Fruit fly (Drosophila melanogaster): ENCODE data around the gene CG10920.

Gene CG10920

dm6 chrX:7891596-7892538 is 37.8 kb upstream of the CG10920 start, which contains the start of gene Nek2:
Gene Nek2 (minus strand): TSS chrX:7891646.
- TF ChIP-seq Sp1 (GFP tag; optimal IDR thresholded peaks at IDR 0.05) = peak; percentile 49
- TF ChIP-seq sv (GFP tag; optimal IDR thresholded peaks at IDR 0.05) = no peak
- peak; percentile 24 for TF ChIP-seq h (GFP tag; optimal IDR thresholded peaks at IDR 0.05)
- TF ChIP-seq Rel (GFP tag; optimal IDR thresholded peaks at IDR 0.05) = no peak
- no peak for TF ChIP-seq Rel (tag; optimal IDR thresholded peaks at IDR 0.05)
- TF ChIP-seq Myc (optimal IDR thresholded peaks at IDR 0.05) = peak; percentile 76
- TF ChIP-seq OdsH (GFP tag; optimal IDR thresholded peaks at IDR 0.05) = peak; percentile 42
- peak; percentile 75 for TF ChIP-seq woc (GFP tag; optimal IDR thresholded peaks at IDR 0.05)
- no peak for TF ChIP-seq dsf (GFP tag; optimal IDR thresholded peaks at IDR 0.05; ENCODE audit: borderline replicate concordance)
- TF ChIP-seq fru (GFP tag; optimal IDR thresholded peaks at IDR 0.05) = peak; percentile 15
- TF ChIP-seq sage (GFP tag; optimal IDR thresholded peaks at IDR 0.05) = no peak
- peak; percentile 23 for TF ChIP-seq psq (GFP tag; optimal IDR thresholded peaks at IDR 0.05)
- TF ChIP-seq dl (GFP tag; optimal IDR thresholded peaks at IDR 0.05; ENCODE audit: insufficient read depth in 1 of 2, partially characterized antibody in 2 of 2) = peak; percentile 13 to 46
- no peak for TF ChIP-seq tai (GFP tag; optimal IDR thresholded peaks at IDR 0.05)
- TF ChIP-seq dmrt93B (GFP tag; optimal IDR thresholded peaks at IDR 0.05) = no peak
- no peak for TF ChIP-seq rgr (GFP tag; optimal IDR thresholded peaks at IDR 0.05)
- TF ChIP-seq foxo (GFP tag; optimal IDR thresholded peaks at IDR 0.05) = peak in 1 of 2 experiments; percentile 37
- peak; percentile 51 for TF ChIP-seq HLH106 (tag; optimal IDR thresholded peaks at IDR 0.05)

DNA sequence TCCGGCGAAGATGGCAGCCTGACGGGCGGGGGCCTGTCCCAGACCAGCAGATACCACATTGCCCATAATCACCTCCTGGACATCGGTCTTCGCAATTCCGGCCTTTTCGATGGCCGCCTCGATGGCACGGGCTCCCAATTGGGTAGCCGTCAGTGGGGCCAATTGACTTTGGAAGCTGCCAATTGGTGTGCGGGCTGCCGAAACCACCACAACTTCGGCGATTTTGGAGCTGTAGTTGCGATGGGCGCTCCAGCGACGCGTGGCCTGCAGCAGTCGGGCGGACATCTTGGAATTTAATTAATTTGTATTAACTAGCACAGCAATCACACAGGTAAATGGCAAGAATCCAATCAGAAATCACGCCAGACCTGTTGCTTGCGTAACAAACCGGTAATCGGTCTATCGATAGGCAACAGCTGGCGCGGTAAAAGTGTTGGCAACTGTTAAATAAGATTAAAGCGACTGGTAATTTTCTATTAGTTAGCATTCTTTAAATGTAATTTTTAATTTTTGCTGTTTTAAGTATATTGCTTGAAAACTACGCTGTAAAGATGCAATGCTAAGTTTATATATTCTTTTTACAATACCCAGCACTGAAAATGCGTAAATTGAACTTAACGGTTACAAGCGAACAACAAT is 34.5 kb upstream of the CG10920 start, which contains the start of gene Acat1:
Gene Acat1, minus strand, starts transcription at position 400 of the 639 bp plus-strand sequence.
- TF ChIP-seq ey (GFP tag; optimal IDR thresholded peaks at IDR 0.05) = peak; percentile 83
- TF ChIP-seq br (GFP tag; optimal IDR thresholded peaks at IDR 0.05) = peak; percentile 83
- TF ChIP-seq dl (GFP tag; optimal IDR thresholded peaks at IDR 0.05; ENCODE audit: insufficient read depth in 1 of 2, partially characterized antibody in 2 of 2) = no peak
- TF ChIP-seq foxo (GFP tag; optimal IDR thresholded peaks at IDR 0.05) = peak in 1 of 2 experiments; percentile 90
- no peak for TF ChIP-seq pan (optimal IDR thresholded peaks at IDR 0.05)
- no peak for TF ChIP-seq lola (GFP tag; optimal IDR thresholded peaks at IDR 0.05)
- peak; percentile 35 for TF ChIP-seq dmrt93B (GFP tag; optimal IDR thresholded peaks at IDR 0.05)
- peak; percentile 80 for TF ChIP-seq psq (GFP tag; optimal IDR thresholded peaks at IDR 0.05)
- no peak for TF ChIP-seq N (GFP tag; optimal IDR thresholded peaks at IDR 0.05)
- peak; percentile 53 for TF ChIP-seq Sp1 (GFP tag; optimal IDR thresholded peaks at IDR 0.05)
- TF ChIP-seq Hr83 (GFP tag; optimal IDR thresholded peaks at IDR 0.05; ENCODE audit: poor library complexity, severe bottlenecking) = peak; percentile 39
- TF ChIP-seq fru (GFP tag; optimal IDR thresholded peaks at IDR 0.05) = peak; percentile 87
- TF ChIP-seq CG32264 (GFP tag; optimal IDR thresholded peaks at IDR 0.05) = peak; percentile 59
- TF ChIP-seq sage (GFP tag; optimal IDR thresholded peaks at IDR 0.05) = peak; percentile 77
- TF ChIP-seq woc (GFP tag; optimal IDR thresholded peaks at IDR 0.05) = peak; percentile 58
- peak; percentile 19 for TF ChIP-seq Mio (GFP tag; optimal IDR thresholded peaks at IDR 0.05)
- TF ChIP-seq rgr (GFP tag; optimal IDR thresholded peaks at IDR 0.05) = peak; percentile 89
- peak; percentile 81 for TF ChIP-seq OdsH (GFP tag; optimal IDR thresholded peaks at IDR 0.05)
- no peak for TF ChIP-seq brk (GFP tag; optimal IDR thresholded peaks at IDR 0.05)
- peak; percentile 58 for TF ChIP-seq dsf (GFP tag; optimal IDR thresholded peaks at IDR 0.05; ENCODE audit: borderline replicate concordance)
- peak; percentile 86 for TF ChIP-seq Jra (GFP tag; optimal IDR thresholded peaks at IDR 0.05)
- peak; percentile 89 for TF ChIP-seq h (GFP tag; optimal IDR thresholded peaks at IDR 0.05)
- peak; percentile 34 for TF ChIP-seq sv (GFP tag; optimal IDR thresholded peaks at IDR 0.05)
- TF ChIP-seq HLH106 (tag; optimal IDR thresholded peaks at IDR 0.05) = peak; percentile 69
- no peak for TF ChIP-seq usp (GFP tag; optimal IDR thresholded peaks at IDR 0.05)
- peak; percentile 91 for TF ChIP-seq Hnf4 (GFP tag; optimal IDR thresholded peaks at IDR 0.05)
- TF ChIP-seq CG9705 (GFP tag; optimal IDR thresholded peaks at IDR 0.05) = peak; percentile 11
- TF ChIP-seq jim (GFP tag; optimal IDR thresholded peaks at IDR 0.05) = no peak
- peak; percentile 52 for TF ChIP-seq GATAd (GFP tag; optimal IDR thresholded peaks at IDR 0.05)

DNA sequence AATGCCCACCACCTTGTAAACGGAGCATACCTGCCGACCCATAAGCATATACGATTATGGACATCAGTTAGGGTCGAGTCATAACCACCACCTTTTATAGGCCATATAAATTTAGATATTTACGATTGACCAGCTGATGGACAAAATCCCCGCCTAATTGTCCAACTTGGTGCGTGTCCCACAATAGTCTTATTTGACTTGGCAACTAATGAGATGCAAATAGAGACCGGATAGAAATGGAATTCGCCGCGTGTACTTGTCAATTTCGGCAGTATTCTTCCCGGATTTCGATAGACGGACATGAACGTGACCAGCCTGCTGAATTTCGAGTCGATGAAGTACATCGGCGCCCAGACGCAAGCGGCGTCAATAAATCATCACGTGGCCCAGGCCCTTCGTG is 30.3 kb upstream of the CG10920 start, which contains the start of gene Ir7g:
Gene Ir7g, plus strand, starts transcription at position 301 of the 400 bp plus-strand sequence.
- TF ChIP-seq pan (optimal IDR thresholded peaks at IDR 0.05) (no peak), lola (GFP tag; optimal IDR thresholded peaks at IDR 0.05) (no peak), Hnf4 (GFP tag; optimal IDR thresholded peaks at IDR 0.05) (no peak), rgr (GFP tag; optimal IDR thresholded peaks at IDR 0.05) (no peak), Dfd (GFP tag; optimal IDR thresholded peaks at IDR 0.05) (no peak), woc (GFP tag; optimal IDR thresholded peaks at IDR 0.05) (no peak), sv (GFP tag; optimal IDR thresholded peaks at IDR 0.05) (no peak), Dif (GFP tag; optimal IDR thresholded peaks at IDR 0.05; ENCODE audit: partially characterized antibody) (no peak), foxo (GFP tag; optimal IDR thresholded peaks at IDR 0.05) (no peak), tai (GFP tag; optimal IDR thresholded peaks at IDR 0.05) (no peak), CG32264 (GFP tag; optimal IDR thresholded peaks at IDR 0.05) (no peak), CrebA (GFP tag; optimal IDR thresholded peaks at IDR 0.05; ENCODE audit: borderline replicate concordance) (no peak), OdsH (GFP tag; optimal IDR thresholded peaks at IDR 0.05) (no peak), CG9705 (GFP tag; optimal IDR thresholded peaks at IDR 0.05) (no peak)
